Fruit fly (Drosophila melanogaster) whole organism, embryonic: ENCODE results near the gene Cul6.
A peak's percentile ranks its signal among the peaks of the same experiment; 100 is the strongest.

Experiments
- ATbp ChIP-seq: fragments of 200-800 bp; sonication (Bioruptor generic); optimal IDR thresholded peaks from 2 replicates; lab custom pipeline; 2017; ENCODE audit warnings: missing biosample characterization, mild to moderate bottlenecking, missing genetic modification characterization, missing genetic modification reagents
- Asciz ChIP-seq: fragments of 200-800 bp; sonication (Bioruptor generic); optimal IDR thresholded peaks from 2 replicates; lab custom pipeline; 2017; ENCODE audit warnings: missing biosample characterization, mild to moderate bottlenecking, missing genetic modification characterization, missing genetic modification reagents
- CG10979 ChIP-seq: fragments of 200-800 bp; sonication (Bioruptor generic); optimal IDR thresholded peaks from 2 replicates; lab custom pipeline; 2018; ENCODE audit warnings: missing biosample characterization, mild to moderate bottlenecking, missing genetic modification characterization, moderate library complexity
- CG13775 ChIP-seq: fragments of 200-800 bp; sonication (Bioruptor generic); optimal IDR thresholded peaks from 3 replicates; lab custom pipeline; 2017; ENCODE audit warnings: missing biosample characterization, mild to moderate bottlenecking, missing genetic modification characterization
- CG15479 ChIP-seq: fragments of 200-800 bp; sonication (Bioruptor generic); optimal IDR thresholded peaks from 3 replicates; lab custom pipeline; 2019; ENCODE audit warnings: missing biosample characterization, mild to moderate bottlenecking, missing genetic modification characterization, moderate library complexity
- CG1832 ChIP-seq: fragments of 200-800 bp; sonication (Bioruptor generic); optimal IDR thresholded peaks from 2 replicates; lab custom pipeline; 2017; ENCODE audit warnings: missing biosample characterization, mild to moderate bottlenecking, missing genetic modification characterization, inconsistent platforms
- CG18764 ChIP-seq: fragments of 200-800 bp; sonication (Bioruptor generic); optimal IDR thresholded peaks from 3 replicates; lab custom pipeline; 2016; ENCODE audit warnings: missing biosample characterization, missing genetic modification characterization
- CG2199 ChIP-seq: fragments of 200-800 bp; sonication (Bioruptor generic); IDR thresholded peaks from 3 replicates; pipeline ENCODE4 v1.3.6; 2022; ENCODE audit warnings: missing biosample characterization, missing genetic modification characterization
- CG30403 ChIP-seq: fragments of 200-800 bp; sonication (Bioruptor generic); optimal IDR thresholded peaks from 3 replicates; lab custom pipeline; 2016; ENCODE audit warnings: missing biosample characterization, missing genetic modification characterization
- CG33213 ChIP-seq: fragments of 200-800 bp; sonication (Bioruptor generic); optimal IDR thresholded peaks from 3 replicates; lab custom pipeline; 2016; ENCODE audit warnings: missing biosample characterization, missing genetic modification characterization
- CG34422 ChIP-seq: fragments of 200-800 bp; sonication (Bioruptor generic); IDR thresholded peaks from 3 replicates; pipeline ENCODE4 v1.3.6; 2022; ENCODE audit warnings: missing biosample characterization, missing genetic modification characterization
- CG4360 ChIP-seq: fragments of 200-800 bp; sonication (Bioruptor generic); IDR thresholded peaks from 2 replicates; pipeline ENCODE4 v1.3.6; 2022; ENCODE audit warnings: missing biosample characterization, missing genetic modification characterization
- CG6254 ChIP-seq: fragments of 200-800 bp; sonication (Bioruptor generic); optimal IDR thresholded peaks from 3 replicates; lab custom pipeline; 2017; ENCODE audit warnings: mild to moderate bottlenecking, missing biosample characterization, missing genetic modification reagents, missing genetic modification characterization
- CG6654 ChIP-seq: fragments of 200-800 bp; sonication (Bioruptor generic); optimal IDR thresholded peaks from 2 replicates; lab custom pipeline; 2017; ENCODE audit warnings: missing biosample characterization, mild to moderate bottlenecking, missing genetic modification characterization
- CG7963 ChIP-seq: fragments of 200-800 bp; sonication (Bioruptor generic); IDR thresholded peaks from 3 replicates; pipeline ENCODE4 v1.3.6; 2022; ENCODE audit warnings: missing biosample characterization, missing genetic modification characterization; ENCODE audit not compliant: partially characterized antibody
- CG8924 ChIP-seq: fragments of 200-800 bp; optimal IDR thresholded peaks from 3 replicates; lab custom pipeline; 2019; ENCODE audit warnings: missing biosample characterization, mild to moderate bottlenecking, missing genetic modification characterization, moderate library complexity
- CG8944 ChIP-seq: fragments of 200-800 bp; sonication (Bioruptor generic); optimal IDR thresholded peaks from 3 replicates; lab custom pipeline; 2016; ENCODE audit warnings: missing biosample characterization, missing genetic modification characterization
- CG9932 ChIP-seq: fragments of 200-800 bp; sonication (Bioruptor generic); IDR thresholded peaks from 2 replicates; pipeline ENCODE4 v1.3.6; 2022; ENCODE audit warnings: missing biosample characterization, missing genetic modification characterization
- Dfd ChIP-seq, 2 experiments: fragments of >200 bp; optimal IDR thresholded peaks; 2 replicates each; lab custom pipeline; 2017; ENCODE audit warnings: missing biosample characterization in 2 of 2, missing genetic modification characterization in 2 of 2
- Fer1 ChIP-seq: fragments of 200-800 bp; sonication (Bioruptor generic); optimal IDR thresholded peaks from 2 replicates; lab custom pipeline; 2017; ENCODE audit warnings: missing biosample characterization, mild to moderate bottlenecking, missing genetic modification characterization
- HHEX ChIP-seq: fragments of 200-800 bp; sonication (Bioruptor generic); optimal IDR thresholded peaks from 3 replicates; lab custom pipeline; 2017; ENCODE audit warnings: missing biosample characterization, mild to moderate bottlenecking, missing genetic modification characterization, missing genetic modification reagents
- Hr39 ChIP-seq: fragments of >200 bp; optimal IDR thresholded peaks from 2 replicates; lab custom pipeline; 2017
- Kr ChIP-seq: fragments of 200-800 bp; sonication (Bioruptor generic); optimal IDR thresholded peaks from 2 replicates; lab custom pipeline; 2017; ENCODE audit warnings: missing biosample characterization, mild to moderate bottlenecking, missing genetic modification characterization
- MESR4 ChIP-seq: fragments of 200-800 bp; sonication (Bioruptor generic); optimal IDR thresholded peaks from 2 replicates; lab custom pipeline; 2018; ENCODE audit warnings: missing biosample characterization, mild to moderate bottlenecking, missing genetic modification characterization, moderate library complexity
- Oaz ChIP-seq: fragments of 200-800 bp; sonication (Bioruptor generic); IDR thresholded peaks from 2 replicates; pipeline ENCODE4 v1.3.6; 2022; ENCODE audit warnings: missing biosample characterization, missing genetic modification characterization
- Ptx1 ChIP-seq: fragments of 200-800 bp; sonication (Bioruptor generic); IDR thresholded peaks from 2 replicates; pipeline ENCODE4 v1.3.6; 2022; ENCODE audit warnings: missing biosample characterization, missing genetic modification characterization
- Ravus ChIP-seq: fragments of 200-800 bp; sonication (Bioruptor generic); IDR thresholded peaks from 2 replicates; pipeline ENCODE4 v1.3.6; 2022; ENCODE audit warnings: missing biosample characterization, missing genetic modification characterization
- ara ChIP-seq: fragments of 200-800 bp; sonication (Bioruptor generic); IDR thresholded peaks from 2 replicates; pipeline ENCODE4 v1.3.6; 2022; ENCODE audit warnings: missing biosample characterization, missing genetic modification characterization
- ato ChIP-seq: fragments of 200-800 bp; sonication (Bioruptor generic); IDR thresholded peaks from 2 replicates; pipeline ENCODE4 v1.3.6; 2022; ENCODE audit warnings: missing biosample characterization, missing genetic modification characterization; ENCODE audit not compliant: partially characterized antibody
- chinmo ChIP-seq: fragments of 200-800 bp; sonication (Bioruptor generic); IDR thresholded peaks from 4 replicates; pipeline ENCODE4 v1.3.6; 2022; ENCODE audit warnings: missing biosample characterization, missing genetic modification characterization; ENCODE audit not compliant: partially characterized antibody
- chn ChIP-seq: fragments of 200-800 bp; sonication (Bioruptor generic); optimal IDR thresholded peaks from 2 replicates; lab custom pipeline; 2016; ENCODE audit warnings: missing biosample characterization, missing genetic modification characterization
- crol ChIP-seq: fragments of 200-800 bp; sonication (Bioruptor generic); IDR thresholded peaks from 2 replicates; pipeline ENCODE4 v1.3.6; 2022; ENCODE audit warnings: missing biosample characterization, missing genetic modification characterization
- dpn ChIP-seq, 2 experiments: fragments of 200-800 bp; sonication (Bioruptor generic); optimal IDR thresholded peaks; 3 replicates each; lab custom pipeline; 2016; ENCODE audit warnings: missing biosample characterization in 2 of 2, missing genetic modification characterization in 2 of 2
- eve ChIP-seq, 2 experiments: fragments of >200 bp; optimal IDR thresholded peaks; 2 replicates each; lab custom pipeline; 2017; ENCODE audit warnings: missing biosample characterization in 2 of 2, missing genetic modification characterization in 2 of 2
- fd96Cb ChIP-seq: fragments of 200-800 bp; sonication (Bioruptor generic); optimal IDR thresholded peaks from 2 replicates; lab custom pipeline; 2018; ENCODE audit warnings: missing biosample characterization, mild to moderate bottlenecking, missing genetic modification characterization, moderate library complexity
- fu2 ChIP-seq: fragments of 200-800 bp; sonication (Bioruptor generic); optimal IDR thresholded peaks from 2 replicates; lab custom pipeline; 2016; ENCODE audit warnings: missing biosample characterization, missing genetic modification characterization
- jigr1 ChIP-seq: fragments of 200-800 bp; sonication (Bioruptor generic); IDR thresholded peaks from 3 replicates; pipeline ENCODE4 v1.3.6; 2022; ENCODE audit warnings: missing biosample characterization, missing genetic modification characterization
- jumu ChIP-seq: fragments of 200-800 bp; sonication (Bioruptor generic); optimal IDR thresholded peaks from 3 replicates; lab custom pipeline; 2016; ENCODE audit warnings: missing biosample characterization, missing genetic modification characterization
- klu ChIP-seq: fragments of 200-800 bp; sonication (Bioruptor generic); IDR thresholded peaks from 2 replicates; pipeline ENCODE4 v1.3.6; 2022; ENCODE audit warnings: missing biosample characterization, missing genetic modification characterization
- lbe ChIP-seq: fragments of 200-800 bp; sonication (Bioruptor generic); optimal IDR thresholded peaks from 2 replicates; lab custom pipeline; 2016; ENCODE audit warnings: missing biosample characterization, mild to moderate bottlenecking, missing genetic modification characterization
- luna ChIP-seq: fragments of 200-800 bp; sonication (Bioruptor generic); optimal IDR thresholded peaks from 2 replicates; lab custom pipeline; 2016; ENCODE audit warnings: missing biosample characterization, missing genetic modification characterization
- phol ChIP-seq: fragments of 200-800 bp; sonication (Bioruptor generic); optimal IDR thresholded peaks from 3 replicates; lab custom pipeline; 2018; ENCODE audit warnings: missing biosample characterization, mild to moderate bottlenecking, missing genetic modification characterization, moderate library complexity
- tna ChIP-seq: fragments of 200-800 bp; sonication (Bioruptor generic); IDR thresholded peaks from 2 replicates; pipeline ENCODE4 v1.3.6; 2022; ENCODE audit warnings: missing biosample characterization, missing genetic modification characterization; ENCODE audit not compliant: partially characterized antibody
- ttk ChIP-seq: fragments of 200-800 bp; sonication (Bioruptor generic); IDR thresholded peaks from 2 replicates; pipeline ENCODE4 v2.1.2; 2022; ENCODE audit warnings: missing biosample characterization, missing genetic modification characterization
- unc-4 ChIP-seq: fragments of 200-800 bp; sonication (Bioruptor generic); IDR thresholded peaks from 2 replicates; pipeline ENCODE4 v1.3.6; 2022; ENCODE audit warnings: missing biosample characterization, missing genetic modification characterization; ENCODE audit not compliant: partially characterized antibody
- vnd ChIP-seq: fragments of 200-800 bp; sonication (Bioruptor generic); IDR thresholded peaks from 3 replicates; pipeline ENCODE4 v1.3.6; 2022; ENCODE audit warnings: missing biosample characterization, missing genetic modification characterization; ENCODE audit not compliant: partially characterized antibody
- zen2 ChIP-seq: fragments of 200-800 bp; sonication (Bioruptor generic); IDR thresholded peaks from 3 replicates; pipeline ENCODE4 v1.3.6; 2022; ENCODE audit warnings: missing biosample characterization, missing genetic modification characterization; ENCODE audit not compliant: partially characterized antibody

Cul6 gene

DNA sequence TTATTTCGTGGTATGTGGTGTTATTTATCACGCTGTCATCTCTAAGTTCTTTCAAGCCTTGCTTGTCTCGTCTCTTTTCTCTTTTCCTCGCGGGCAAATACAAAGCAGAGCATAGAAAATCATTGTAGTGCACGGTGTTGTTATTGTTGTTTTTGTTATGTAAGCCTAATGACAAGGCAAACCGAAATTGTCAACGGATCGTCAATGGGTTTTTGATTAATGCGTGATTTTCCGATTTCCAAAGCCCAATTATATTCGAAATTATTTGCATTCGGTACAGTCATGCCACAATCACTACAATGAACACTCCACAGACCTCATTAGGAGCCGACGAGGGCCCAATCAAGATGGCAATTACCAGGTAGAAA, 21.4 kb upstream of the Cul6 start (continued):
- TF ChIP-seq HHEX (GFP tag; lab: Kevin White, UChicago) (no peak), chn (GFP tag; lab: Kevin White, UChicago) (no peak), CG6654 (no peak), CG4360 (GFP tag; lab: Robert Waterston, UW) (peak; percentile 58), Oaz (GFP tag; lab: Robert Waterston, UW) (no peak)

DNA sequence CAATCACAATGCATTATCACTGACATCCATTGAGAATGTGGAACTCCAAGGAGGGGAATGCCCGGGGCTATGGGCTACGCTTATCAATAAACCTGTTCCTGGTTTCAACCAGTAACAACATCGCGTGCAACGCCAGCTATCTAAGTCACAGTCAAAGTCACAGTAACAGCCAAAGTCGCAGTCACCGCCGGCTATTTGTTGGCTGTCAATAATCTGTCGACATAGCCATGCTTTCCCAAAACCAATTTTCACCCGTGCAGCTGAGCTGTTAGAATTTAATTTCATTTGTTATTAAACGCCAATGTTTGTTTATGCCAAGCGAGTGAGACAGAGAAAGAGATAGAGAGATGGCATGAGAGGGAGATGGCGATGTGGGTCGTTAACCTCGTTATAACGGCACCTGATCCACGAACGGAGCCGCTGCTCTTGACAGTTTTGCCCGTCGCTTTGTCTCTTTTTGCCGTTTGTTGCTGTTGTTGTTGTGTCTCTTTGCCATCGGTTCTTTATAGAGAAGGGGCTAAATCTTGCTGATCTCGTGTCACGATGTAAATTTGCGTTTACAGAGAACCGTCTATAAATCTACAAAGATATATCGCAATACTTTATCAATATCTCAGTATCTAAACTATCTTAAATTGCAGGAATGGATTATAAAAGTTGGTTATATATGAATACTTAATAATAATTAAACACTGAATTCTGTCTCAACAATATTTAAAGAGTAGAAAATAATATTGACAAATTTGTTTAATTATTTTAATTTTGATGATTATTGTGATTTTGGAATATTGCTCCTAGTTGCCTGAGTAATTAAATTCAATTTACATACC, 20.8 kb upstream of the Cul6 start:
- TF ChIP-seq luna (GFP tag; lab: Kevin White, UChicago) = no peak
- no peak for TF ChIP-seq Fer1 (GFP tag; lab: Kevin White, UChicago)
- TF ChIP-seq lbe (GFP tag; lab: Kevin White, UChicago) = no peak
- no peak for TF ChIP-seq ato (GFP tag; lab: Robert Waterston, UW)
- TF ChIP-seq ATbp (GFP tag; lab: Kevin White, UChicago) = peak; percentile 32
- no peak for TF ChIP-seq CG6254
- TF ChIP-seq klu (GFP tag; lab: Robert Waterston, UW) = no peak
- TF ChIP-seq Ptx1 (GFP tag; lab: Robert Waterston, UW) = no peak
- TF ChIP-seq dpn (GFP tag; optimal IDR thresholded peaks at IDR 0.05; lab: Kevin White, UChicago) = no peak
- no peak for TF ChIP-seq ttk (GFP tag; lab: Robert Waterston, UW)
- no peak for TF ChIP-seq CG34422 (GFP tag; lab: Robert Waterston, UW)
- TF ChIP-seq jigr1 (GFP tag; lab: Robert Waterston, UW) = no peak
- TF ChIP-seq fd96Cb (tag; lab: Kevin White, UChicago) = peak; percentile 28
- no peak for TF ChIP-seq Kr (GFP tag; lab: Kevin White, UChicago)
- TF ChIP-seq Ravus (GFP tag; lab: Robert Waterston, UW) = no peak
- peak; percentile 15 for TF ChIP-seq CG30403 (GFP tag; lab: Kevin White, UChicago)
- TF ChIP-seq CG2199 (GFP tag; lab: Robert Waterston, UW) = peak; percentile 73; the same call in 1 of the 3 replicates
- no peak for TF ChIP-seq tna (GFP tag; lab: Robert Waterston, UW)
- TF ChIP-seq Hr39 (lab: Kevin White, UChicago) = no peak
- TF ChIP-seq chinmo (GFP tag; lab: Robert Waterston, UW) = 0 out of 4 replicates have a peak, but pooled peaks have one; percentile 66
- TF ChIP-seq Asciz (GFP tag; lab: Kevin White, UChicago) = no peak
- TF ChIP-seq unc-4 = peak; percentile 35; the same call in 1 of the 2 replicates
- TF ChIP-seq jumu (GFP tag; lab: Kevin White, UChicago) = no peak
- TF ChIP-seq fu2 = no peak
- TF ChIP-seq CG13775 = peak; percentile 27
- no peak for TF ChIP-seq ara
- TF ChIP-seq Dfd (GFP tag; optimal IDR thresholded peaks at IDR 0.05; lab: Kevin White, UChicago) = no peak
- TF ChIP-seq CG10979 (tag; lab: Kevin White, UChicago) = peak; percentile 54
- no peak for TF ChIP-seq CG8944 (GFP tag; lab: Kevin White, UChicago)
- no peak for TF ChIP-seq vnd (GFP tag; lab: Robert Waterston, UW)
- TF ChIP-seq CG9932 (GFP tag; lab: Robert Waterston, UW) = 0 out of 2 replicates have a peak, but pooled peaks have one; percentile 5
- no peak for TF ChIP-seq CG15479 (GFP tag; lab: Kevin White, UChicago)
- TF ChIP-seq CG33213 (GFP tag; lab: Kevin White, UChicago) = no peak
- peak; percentile 37 for TF ChIP-seq phol
- no peak for TF ChIP-seq eve (GFP tag; optimal IDR thresholded peaks at IDR 0.05; lab: Kevin White, UChicago)
- TF ChIP-seq MESR4 (GFP tag; lab: Kevin White, UChicago) = no peak
- 0 out of 3 replicates have a peak, but pooled peaks have one; percentile 18 for TF ChIP-seq zen2 (GFP tag; lab: Robert Waterston, UW)
- peak; percentile 18 for TF ChIP-seq CG8924 (tag; lab: Kevin White, UChicago)
- TF ChIP-seq crol (GFP tag; lab: Robert Waterston, UW) = peak; percentile 24; the same call in 1 of the 2 replicates
- TF ChIP-seq CG7963 (GFP tag; lab: Robert Waterston, UW) = no peak
- no peak for TF ChIP-seq CG18764 (GFP tag; lab: Kevin White, UChicago)
- TF ChIP-seq CG1832 = peak; percentile 55
